Worm (Caenorhabditis elegans) whole organism, late embryonic: ENCODE results near the gene C07A12.7.

Source experiments
- fkh-10 ChIP-seq: fragments of 150-350 bp; optimal IDR thresholded peaks from 2 replicates; lab custom pipeline; 2014; ENCODE audit warnings: missing biosample characterization, missing genetic modification reagents, missing genetic modification characterization
- lim-6 ChIP-seq: sonication (generic microtip); optimal IDR thresholded peaks from 2 replicates; lab custom pipeline; 2016; ENCODE audit warnings: missing genetic modification characterization, missing compliant biosample characterization
- lin-11 ChIP-seq: fragments of 200-800 bp; sonication (Bioruptor generic); optimal IDR thresholded peaks from 2 replicates; lab custom pipeline; 2018; ENCODE audit warnings: mild to moderate bottlenecking, missing genetic modification characterization, missing compliant biosample characterization
- pat-9 ChIP-seq: fragments of 200-800 bp; sonication (Bioruptor generic); optimal IDR thresholded peaks from 2 replicates; lab custom pipeline; 2018; ENCODE audit warnings: mild to moderate bottlenecking, missing genetic modification characterization, moderate library complexity, missing compliant biosample characterization
- tbx-2 ChIP-seq: sonication (generic microtip); optimal IDR thresholded peaks from 2 replicates; lab custom pipeline; 2016; ENCODE audit warnings: missing genetic modification characterization, missing compliant biosample characterization
- unc-55 ChIP-seq: sonication (generic microtip); optimal IDR thresholded peaks from 2 replicates; lab custom pipeline; 2017; ENCODE audit warnings: missing biosample characterization, missing genetic modification reagents, missing genetic modification characterization

DNA sequence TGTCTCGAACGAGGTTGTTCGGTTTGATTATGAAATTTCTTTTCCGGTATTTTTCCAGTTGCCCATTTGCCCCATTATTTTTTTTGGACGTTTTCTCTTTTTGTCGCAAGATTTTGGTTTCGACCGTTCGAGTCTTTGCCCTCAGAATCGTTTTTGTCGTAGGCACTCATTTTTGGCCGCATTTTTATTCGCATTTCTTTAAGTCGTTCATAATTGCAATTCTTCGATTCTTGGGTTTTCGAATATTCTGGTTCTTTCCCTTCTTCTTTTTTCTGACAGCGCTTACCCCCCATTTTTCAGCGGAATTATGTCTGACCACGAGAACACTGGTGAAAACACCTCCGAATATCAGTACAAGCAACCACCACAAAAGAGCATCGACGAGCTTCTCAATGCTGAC, 13.7 kb downstream of the C07A12.7 start, which contains the start of gene rhi-1:
- TF ChIP-seq fkh-10 (GFP tag; lab: Kevin White, UChicago): no peak
- no peak for TF ChIP-seq unc-55 (GFP tag; lab: Kevin White, UChicago)
- TF ChIP-seq lin-11: no peak
- TF ChIP-seq tbx-2 (tag; lab: Kevin White, UChicago): no peak
- no peak for TF ChIP-seq lim-6
- TF ChIP-seq pat-9 (tag; lab: Kevin White, UChicago): no peak
